Fruit fly (Drosophila melanogaster): ENCODE measurements around the gene CG6310.

dm6 chr3L:11061200-11061599 lies 8.5 kb downstream of the CG6310 start, which contains the start of the genes CG6321 and Blos2:
- TF ChIP-seq Crg-1 (GFP tag; optimal IDR thresholded peaks at IDR 0.05) (peak; percentile 3), bab1 (GFP tag; optimal IDR thresholded peaks at IDR 0.05) (peak; percentile 90), CG5204 (GFP tag; optimal IDR thresholded peaks at IDR 0.05) (no peak), cic (GFP tag; optimal IDR thresholded peaks at IDR 0.05) (peak; percentile 6), ovo (GFP tag; optimal IDR thresholded peaks at IDR 0.05) (no peak), Hr96 (GFP tag; optimal IDR thresholded peaks at IDR 0.05) (peak; percentile 56)
